Fruit fly (Drosophila melanogaster): ENCODE data around the gene bib.

The bib gene

dm6 chr2L:9954696-9955095, 29.7 kb upstream of the bib start:
- TF ChIP-seq ttk (optimal IDR thresholded peaks at IDR 0.05) (no peak), Sin3A (optimal IDR thresholded peaks at IDR 0.05) (no peak), h (optimal IDR thresholded peaks at IDR 0.05) (no peak), psq (optimal IDR thresholded peaks at IDR 0.05) (no peak), Myc (optimal IDR thresholded peaks at IDR 0.05) (no peak), insv (optimal IDR thresholded peaks at IDR 0.05) (no peak)

- TF ChIP-seq Myc (optimal IDR thresholded peaks at IDR 0.05) (no peak), ttk (optimal IDR thresholded peaks at IDR 0.05) (no peak), h (optimal IDR thresholded peaks at IDR 0.05) (no peak), psq (optimal IDR thresholded peaks at IDR 0.05) (no peak), insv (optimal IDR thresholded peaks at IDR 0.05) (no peak), Sin3A (optimal IDR thresholded peaks at IDR 0.05) (no peak)
Observed at dm6 chr2L:9956993-9957652, 27.3 kb upstream of the bib start, which contains the start of the genes CG4658 and CG5846. CG4658 (plus strand) TSS chr2L:9957132. CG5846 (minus strand) TSS chr2L:9957237.

dm6 chr2L:9960758-9961157, 23.7 kb upstream of the bib start:
- TF ChIP-seq h (optimal IDR thresholded peaks at IDR 0.05) (no peak), Myc (optimal IDR thresholded peaks at IDR 0.05) (no peak), Sin3A (optimal IDR thresholded peaks at IDR 0.05) (no peak), insv (optimal IDR thresholded peaks at IDR 0.05) (no peak), psq (optimal IDR thresholded peaks at IDR 0.05) (no peak), ttk (optimal IDR thresholded peaks at IDR 0.05) (no peak)

- TF ChIP-seq Myc (optimal IDR thresholded peaks at IDR 0.05) (no peak), ttk (optimal IDR thresholded peaks at IDR 0.05) (no peak), h (optimal IDR thresholded peaks at IDR 0.05) (no peak)
Observed at dm6 chr2L:9963603-9964042, 20.8 kb upstream of the bib start, which contains the start of gene CG5850. CG5850 (minus strand) TSS chr2L:9963949.

- no peak for TF ChIP-seq h (optimal IDR thresholded peaks at IDR 0.05)
- TF ChIP-seq Myc (optimal IDR thresholded peaks at IDR 0.05) = no peak
- no peak for TF ChIP-seq Sin3A (optimal IDR thresholded peaks at IDR 0.05)
- TF ChIP-seq insv (optimal IDR thresholded peaks at IDR 0.05) = no peak
- no peak for TF ChIP-seq ttk (optimal IDR thresholded peaks at IDR 0.05)
- TF ChIP-seq psq (optimal IDR thresholded peaks at IDR 0.05) = no peak
Observed at dm6 chr2L:9966983-9967737, 17.3 kb upstream of the bib start, which contains the start of the genes Dref and RpL13. Dref (minus strand) TSS chr2L:9967229. RpL13 (plus strand) TSS chr2L:9967313.

dm6 chr2L:9968201-9968727, 16.2 kb upstream of the bib start:
- no peak for TF ChIP-seq Sin3A (optimal IDR thresholded peaks at IDR 0.05)
- no peak for TF ChIP-seq insv (optimal IDR thresholded peaks at IDR 0.05)
- TF ChIP-seq psq (optimal IDR thresholded peaks at IDR 0.05) = no peak
- TF ChIP-seq h (optimal IDR thresholded peaks at IDR 0.05) = no peak
- no peak for TF ChIP-seq ttk (optimal IDR thresholded peaks at IDR 0.05)
- TF ChIP-seq Myc (optimal IDR thresholded peaks at IDR 0.05) = no peak

- TF ChIP-seq h (optimal IDR thresholded peaks at IDR 0.05) = no peak
- no peak for TF ChIP-seq Myc (optimal IDR thresholded peaks at IDR 0.05)
- no peak for TF ChIP-seq Sin3A (optimal IDR thresholded peaks at IDR 0.05)
- no peak for TF ChIP-seq psq (optimal IDR thresholded peaks at IDR 0.05)
- TF ChIP-seq insv (optimal IDR thresholded peaks at IDR 0.05) = no peak
- no peak for TF ChIP-seq ttk (optimal IDR thresholded peaks at IDR 0.05)
Observed at dm6 chr2L:9972624-9973023, 11.8 kb upstream of the bib start.

dm6 chr2L:9981809-9982208, 2.6 kb upstream of the bib start:
- TF ChIP-seq insv (optimal IDR thresholded peaks at IDR 0.05) (no peak), h (optimal IDR thresholded peaks at IDR 0.05) (no peak), Myc (optimal IDR thresholded peaks at IDR 0.05) (no peak), psq (optimal IDR thresholded peaks at IDR 0.05) (no peak), ttk (optimal IDR thresholded peaks at IDR 0.05) (no peak)

- TF ChIP-seq Myc (optimal IDR thresholded peaks at IDR 0.05) (no peak), h (optimal IDR thresholded peaks at IDR 0.05) (no peak), ttk (optimal IDR thresholded peaks at IDR 0.05) (no peak)
Observed at dm6 chr2L:9982516-9982915, 1.9 kb upstream of the bib start.

dm6 chr2L:9986402-9987350, 2.2 kb downstream of the bib start:
- TF ChIP-seq Sin3A (optimal IDR thresholded peaks at IDR 0.05) = no peak
- TF ChIP-seq h (optimal IDR thresholded peaks at IDR 0.05) = no peak
- no peak for TF ChIP-seq psq (optimal IDR thresholded peaks at IDR 0.05)
- no peak for TF ChIP-seq Myc (optimal IDR thresholded peaks at IDR 0.05)
- no peak for TF ChIP-seq insv (optimal IDR thresholded peaks at IDR 0.05)
- TF ChIP-seq ttk (optimal IDR thresholded peaks at IDR 0.05) = no peak

- TF ChIP-seq insv (optimal IDR thresholded peaks at IDR 0.05) (no peak), ttk (optimal IDR thresholded peaks at IDR 0.05) (no peak), Myc (optimal IDR thresholded peaks at IDR 0.05) (no peak), psq (optimal IDR thresholded peaks at IDR 0.05) (no peak), Sin3A (optimal IDR thresholded peaks at IDR 0.05) (no peak), h (optimal IDR thresholded peaks at IDR 0.05) (no peak)
Observed at dm6 chr2L:9988201-9988990, 4.0 kb downstream of the bib start.
